Worm (Caenorhabditis elegans) whole organism, early embryonic: ENCODE data around the gene ncx-7.

Experiments
- ama-1 ChIP-seq: fragments of 150-350 bp; optimal IDR thresholded peaks from 2 replicates; lab custom pipeline; 2014
- flt-1 ChIP-seq: fragments of 200-800 bp; sonication (Bioruptor generic); IDR thresholded peaks from 2 replicates; pipeline ENCODE4 v1.3.6; 2022; ENCODE audit warnings: missing genetic modification characterization, missing compliant biosample characterization

- TF ChIP-seq flt-1 (GFP tag; lab: Robert Waterston, UW) (no peak), ama-1 (no peak)
Observed at ce11 chrIII:9768023-9768422, 47.9 kb upstream of the ncx-7 start.
